Fruit fly (Drosophila melanogaster) whole organism, pupa: ENCODE measurements around the gene PGAP2.

ENCODE experiments used
- CG12605 ChIP-seq: fragments of 200-800 bp; sonication (Bioruptor generic); IDR thresholded peaks from 2 replicates; pipeline ENCODE4 v1.3.6; 2022; ENCODE audit warnings: missing biosample characterization, missing genetic modification characterization
- CG14655 ChIP-seq: fragments of 200-800 bp; sonication (Bioruptor generic); optimal IDR thresholded peaks from 3 replicates; lab custom pipeline; 2017; ENCODE audit warnings: mild to moderate bottlenecking, missing biosample characterization, missing genetic modification reagents, missing genetic modification characterization
- CG17806 ChIP-seq: fragments of 200-800 bp; sonication (Bioruptor generic); optimal IDR thresholded peaks from 2 replicates; lab custom pipeline; 2018; ENCODE audit warnings: missing biosample characterization, mild to moderate bottlenecking, missing genetic modification characterization, moderate library complexity
- CG34367 ChIP-seq: fragments of 200-800 bp; sonication (Bioruptor generic); optimal IDR thresholded peaks from 2 replicates; lab custom pipeline; 2018; ENCODE audit warnings: missing biosample characterization, mild to moderate bottlenecking, missing genetic modification characterization
- CG4496 ChIP-seq: fragments of 200-800 bp; sonication (Bioruptor generic); IDR thresholded peaks from 3 replicates; pipeline ENCODE4 v1.3.6; 2022; ENCODE audit warnings: missing biosample characterization, missing genetic modification characterization
- CG8301 ChIP-seq: fragments of 200-800 bp; sonication (Bioruptor generic); optimal IDR thresholded peaks from 2 replicates; lab custom pipeline; 2018; ENCODE audit warnings: missing biosample characterization, mild to moderate bottlenecking, missing genetic modification characterization
- CG9948 ChIP-seq: fragments of 200-800 bp; sonication (Bioruptor generic); optimal IDR thresholded peaks from 2 replicates; lab custom pipeline; 2018; ENCODE audit warnings: missing biosample characterization, mild to moderate bottlenecking, missing genetic modification characterization, moderate library complexity
- EcR ChIP-seq: fragments of 200-800 bp; sonication (Bioruptor generic); optimal IDR thresholded peaks from 3 replicates; lab custom pipeline; 2019; ENCODE audit warnings: missing biosample characterization, missing genetic modification characterization, mild to moderate bottlenecking, moderate library complexity, missing genetic modification reagents
- Ets98B ChIP-seq: fragments of 200-800 bp; sonication (Bioruptor generic); IDR thresholded peaks from 2 replicates; pipeline ENCODE4 v1.3.6; 2022; ENCODE audit warnings: missing biosample characterization, missing genetic modification characterization
- Pif1A ChIP-seq: fragments of 200-800 bp; sonication (Bioruptor generic); optimal IDR thresholded peaks from 3 replicates; lab custom pipeline; 2016; ENCODE audit warnings: missing biosample characterization, missing genetic modification characterization
- Pif1B ChIP-seq: fragments of 200-800 bp; sonication (Bioruptor generic); optimal IDR thresholded peaks from 3 replicates; lab custom pipeline; 2016; ENCODE audit warnings: missing biosample characterization, missing genetic modification characterization
- Snoo ChIP-seq: fragments of 200-800 bp; sonication (Bioruptor generic); optimal IDR thresholded peaks from 3 replicates; lab custom pipeline; 2017; ENCODE audit warnings: missing biosample characterization, mild to moderate bottlenecking, missing genetic modification characterization, inconsistent platforms
- rn ChIP-seq: fragments of 200-800 bp; sonication (Bioruptor generic); IDR thresholded peaks from 2 replicates; pipeline ENCODE4 v1.3.6; 2022; ENCODE audit warnings: missing biosample characterization, missing genetic modification characterization

DNA sequence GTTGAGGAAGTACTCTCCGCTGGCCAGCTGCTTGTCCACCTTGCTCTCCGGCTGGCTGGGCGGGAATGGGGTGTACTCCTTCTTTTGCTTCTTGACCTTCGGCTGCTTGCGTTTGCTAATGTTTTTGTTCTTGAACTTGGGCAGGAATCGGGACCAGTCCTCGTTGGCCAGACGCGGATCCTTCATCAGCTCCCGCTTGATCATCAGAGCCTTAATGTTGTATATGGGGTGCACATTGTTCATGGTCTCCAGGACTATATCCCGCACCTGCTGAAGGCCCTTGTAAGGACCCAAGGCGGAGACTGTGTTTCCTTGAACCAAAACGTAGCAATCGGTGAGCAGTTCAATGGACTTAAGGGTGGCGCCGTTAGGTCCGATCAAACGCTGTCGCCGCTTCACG lies 49.7 kb upstream of the PGAP2 start:
- TF ChIP-seq Pif1B = no peak
- TF ChIP-seq Pif1A (GFP tag; lab: Kevin White, UChicago) = no peak
- no peak for TF ChIP-seq CG4496 (GFP tag; lab: Robert Waterston, UW)
- TF ChIP-seq CG8301 = no peak
- no peak for TF ChIP-seq CG34367 (tag; lab: Kevin White, UChicago)
- no peak for TF ChIP-seq rn
- TF ChIP-seq CG9948 = no peak
- no peak for TF ChIP-seq CG12605 (GFP tag; lab: Robert Waterston, UW)
- TF ChIP-seq CG17806 (tag; lab: Kevin White, UChicago) = no peak
- no peak for TF ChIP-seq EcR
- TF ChIP-seq Snoo (tag; lab: Kevin White, UChicago) = no peak
- no peak for TF ChIP-seq Ets98B
- TF ChIP-seq CG14655 (GFP tag; lab: Kevin White, UChicago) = no peak
